Worm (Caenorhabditis elegans) whole organism, late embryonic: ENCODE data around the gene ztf-13.

Experiments used
- C08G9.2 ChIP-seq: sonication (generic microtip); optimal IDR thresholded peaks from 2 replicates; lab custom pipeline; 2016; ENCODE audit warnings: mild to moderate bottlenecking, missing genetic modification characterization, moderate library complexity, missing compliant biosample characterization
- C38D4.7 ChIP-seq: fragments of 200-800 bp; sonication (Bioruptor generic); optimal IDR thresholded peaks from 2 replicates; lab custom pipeline; 2018; ENCODE audit warnings: mild to moderate bottlenecking, missing genetic modification characterization, moderate library complexity, missing compliant biosample characterization
- F13H6.1 ChIP-seq: sonication (generic microtip); optimal IDR thresholded peaks from 2 replicates; lab custom pipeline; 2016; ENCODE audit warnings: missing genetic modification characterization, missing compliant biosample characterization
- K09A11.1 ChIP-seq: sonication (generic microtip); optimal IDR thresholded peaks from 2 replicates; lab custom pipeline; 2017; ENCODE audit warnings: antibody characterized with exemption, mild to moderate bottlenecking, missing genetic modification characterization, missing compliant biosample characterization; ENCODE audit not compliant: insufficient read depth
- T23F11.4 ChIP-seq: fragments of 200-800 bp; sonication (Bioruptor generic); optimal IDR thresholded peaks from 2 replicates; lab custom pipeline; 2018; ENCODE audit warnings: mild to moderate bottlenecking, missing genetic modification characterization, missing compliant biosample characterization
- ahr-1 ChIP-seq: sonication (generic microtip); optimal IDR thresholded peaks from 2 replicates; lab custom pipeline; 2016; ENCODE audit warnings: missing genetic modification characterization, missing compliant biosample characterization
- ama-1 ChIP-seq: fragments of 150-350 bp; optimal IDR thresholded peaks from 2 replicates; lab custom pipeline; 2014
- ceh-14 ChIP-seq: sonication (generic microtip); optimal IDR thresholded peaks from 2 replicates; lab custom pipeline; 2016; ENCODE audit warnings: missing genotype, missing genetic modification characterization, missing compliant biosample characterization
- ceh-2 ChIP-seq: sonication (generic microtip); optimal IDR thresholded peaks from 2 replicates; lab custom pipeline; 2016; ENCODE audit warnings: missing genotype, missing genetic modification characterization, missing compliant biosample characterization
- ceh-22 ChIP-seq: sonication (generic microtip); optimal IDR thresholded peaks from 2 replicates; lab custom pipeline; 2017; ENCODE audit warnings: missing biosample characterization, missing genetic modification characterization
- ceh-24 ChIP-seq: sonication (generic microtip); optimal IDR thresholded peaks from 2 replicates; lab custom pipeline; 2016; ENCODE audit warnings: mild to moderate bottlenecking, missing genetic modification characterization, missing compliant biosample characterization
- ceh-30 ChIP-seq: fragments of 150-350 bp; optimal IDR thresholded peaks from 2 replicates; lab custom pipeline; 2014; ENCODE audit warnings: missing biosample characterization, missing genetic modification characterization
- ceh-34 ChIP-seq: sonication (generic microtip); optimal IDR thresholded peaks from 2 replicates; lab custom pipeline; 2016; ENCODE audit warnings: mild to moderate bottlenecking, missing genetic modification characterization, missing compliant biosample characterization
- ceh-45 ChIP-seq: fragments of 200-800 bp; sonication (Bioruptor generic); IDR thresholded peaks from 2 replicates; pipeline ENCODE4 v1.3.6; 2022; ENCODE audit warnings: missing genetic modification reagents, missing genetic modification characterization, missing compliant biosample characterization
- ceh-48 ChIP-seq: sonication (generic microtip); optimal IDR thresholded peaks from 2 replicates; lab custom pipeline; 2016; ENCODE audit warnings: missing genetic modification characterization, inconsistent platforms, missing compliant biosample characterization
- ceh-6 ChIP-seq: fragments of 200-800 bp; sonication (Bioruptor generic); optimal IDR thresholded peaks from 2 replicates; lab custom pipeline; 2018; ENCODE audit warnings: mild to moderate bottlenecking, missing genetic modification characterization, missing compliant biosample characterization
- ceh-9 ChIP-seq: sonication (generic microtip); optimal IDR thresholded peaks from 2 replicates; lab custom pipeline; 2016; ENCODE audit warnings: mild to moderate bottlenecking, missing genetic modification characterization, inconsistent platforms, missing compliant biosample characterization
- dmd-4 ChIP-seq: sonication (generic microtip); optimal IDR thresholded peaks from 2 replicates; lab custom pipeline; 2016; ENCODE audit warnings: borderline replicate concordance, missing genetic modification characterization, missing compliant biosample characterization
- dve-1 ChIP-seq: sonication (generic microtip); optimal IDR thresholded peaks from 2 replicates; lab custom pipeline; 2017; ENCODE audit warnings: antibody characterized with exemption, mild to moderate bottlenecking, missing genetic modification characterization, missing compliant biosample characterization
- elt-4 ChIP-seq: sonication (generic microtip); optimal IDR thresholded peaks from 2 replicates; lab custom pipeline; 2016; ENCODE audit warnings: missing genetic modification characterization, missing compliant biosample characterization
- eyg-1 ChIP-seq: sonication (generic microtip); optimal IDR thresholded peaks from 2 replicates; lab custom pipeline; 2016; ENCODE audit warnings: missing genotype, missing genetic modification characterization, missing compliant biosample characterization
- fax-1 ChIP-seq: sonication (generic microtip); optimal IDR thresholded peaks from 2 replicates; lab custom pipeline; 2016; ENCODE audit warnings: missing genotype, missing genetic modification characterization, missing compliant biosample characterization
- fkh-10 ChIP-seq: fragments of 150-350 bp; optimal IDR thresholded peaks from 2 replicates; lab custom pipeline; 2014; ENCODE audit warnings: missing biosample characterization, missing genetic modification reagents, missing genetic modification characterization
- fkh-6 ChIP-seq: sonication (generic microtip); optimal IDR thresholded peaks from 2 replicates; lab custom pipeline; 2016; ENCODE audit warnings: missing genetic modification characterization, missing compliant biosample characterization
- hlh-15 ChIP-seq: sonication (generic microtip); optimal IDR thresholded peaks from 2 replicates; lab custom pipeline; 2016; ENCODE audit warnings: missing genetic modification characterization, missing compliant biosample characterization
- hlh-6 ChIP-seq: sonication (generic microtip); optimal IDR thresholded peaks from 2 replicates; lab custom pipeline; 2016; ENCODE audit warnings: missing genotype, missing genetic modification characterization, missing compliant biosample characterization
- hlh-8 ChIP-seq: sonication (generic microtip); optimal IDR thresholded peaks from 2 replicates; lab custom pipeline; 2016; ENCODE audit warnings: missing genotype, missing genetic modification characterization, missing compliant biosample characterization
- lim-6 ChIP-seq: sonication (generic microtip); optimal IDR thresholded peaks from 2 replicates; lab custom pipeline; 2016; ENCODE audit warnings: missing genetic modification characterization, missing compliant biosample characterization
- madf-2 ChIP-seq: sonication (generic microtip); optimal IDR thresholded peaks from 2 replicates; lab custom pipeline; 2017; ENCODE audit warnings: missing genetic modification characterization, missing compliant biosample characterization
- mec-3 ChIP-seq: sonication (generic microtip); optimal IDR thresholded peaks from 2 replicates; lab custom pipeline; 2016; ENCODE audit warnings: borderline replicate concordance, missing genetic modification characterization, missing compliant biosample characterization
- nfya-1 ChIP-seq: sonication (generic microtip); optimal IDR thresholded peaks from 2 replicates; lab custom pipeline; 2017; ENCODE audit warnings: missing genetic modification characterization, mild to moderate bottlenecking, missing compliant biosample characterization, antibody characterized with exemption, moderate library complexity
- nhr-232 ChIP-seq: sonication (generic microtip); optimal IDR thresholded peaks from 2 replicates; lab custom pipeline; 2016; ENCODE audit warnings: missing genetic modification characterization, missing compliant biosample characterization
- npax-4 ChIP-seq: sonication (generic microtip); optimal IDR thresholded peaks from 2 replicates; lab custom pipeline; 2016; ENCODE audit warnings: missing genetic modification characterization, missing compliant biosample characterization
- odd-2 ChIP-seq: sonication (generic microtip); optimal IDR thresholded peaks from 2 replicates; lab custom pipeline; 2017; ENCODE audit warnings: antibody characterized with exemption, mild to moderate bottlenecking, missing genetic modification characterization, missing compliant biosample characterization
- pag-3 ChIP-seq: sonication (generic microtip); optimal IDR thresholded peaks from 2 replicates; lab custom pipeline; 2016; ENCODE audit warnings: missing compliant biosample characterization, missing genetic modification characterization, borderline replicate concordance
- pat-9 ChIP-seq: fragments of 200-800 bp; sonication (Bioruptor generic); optimal IDR thresholded peaks from 2 replicates; lab custom pipeline; 2018; ENCODE audit warnings: mild to moderate bottlenecking, missing genetic modification characterization, moderate library complexity, missing compliant biosample characterization
- pax-1 ChIP-seq: fragments of 150-350 bp; optimal IDR thresholded peaks from 2 replicates; lab custom pipeline; 2014; ENCODE audit warnings: missing biosample characterization, missing genetic modification characterization
- pha-4 ChIP-seq: fragments of 150-350 bp; optimal IDR thresholded peaks from 2 replicates; lab custom pipeline; 2018; ENCODE audit warnings: missing biosample characterization, missing genetic modification reagents, missing genetic modification characterization
- rnt-1 ChIP-seq: sonication (generic microtip); optimal IDR thresholded peaks from 2 replicates; lab custom pipeline; 2016; ENCODE audit warnings: missing genetic modification characterization, missing compliant biosample characterization
- sdc-2 ChIP-seq: sonication (generic microtip); optimal IDR thresholded peaks from 2 replicates; lab custom pipeline; 2016; ENCODE audit warnings: missing genotype, missing genetic modification characterization, missing compliant biosample characterization
- sox-2 ChIP-seq: fragments of 200-800 bp; sonication (Bioruptor generic); IDR thresholded peaks from 2 replicates; pipeline ENCODE4 v1.3.6; 2022; ENCODE audit warnings: missing genetic modification reagents, missing genetic modification characterization, missing compliant biosample characterization
- tbx-2 ChIP-seq: sonication (generic microtip); optimal IDR thresholded peaks from 2 replicates; lab custom pipeline; 2016; ENCODE audit warnings: missing genetic modification characterization, missing compliant biosample characterization
- ttx-3 ChIP-seq: sonication (generic microtip); optimal IDR thresholded peaks from 2 replicates; lab custom pipeline; 2016; ENCODE audit warnings: missing genetic modification reagents, missing genetic modification characterization, missing compliant biosample characterization
- unc-3 ChIP-seq, 2 experiments: fragments of 200-800 bp in 1 of 2; sonication (Bioruptor generic) in 1 of 2; sonication (generic microtip) in 1 of 2; conservative IDR thresholded peaks in 1 of 2; optimal IDR thresholded peaks in 1 of 2; 2 replicates each; pipeline versions ENCODE4 v1.3.6 to Lab custom; 2016 to 2022; ENCODE audit warnings: missing compliant biosample characterization in 2 of 2, missing genetic modification characterization in 2 of 2, missing genetic modification reagents in 1 of 2
- unc-42 ChIP-seq: sonication (generic microtip); optimal IDR thresholded peaks from 2 replicates; lab custom pipeline; 2016; ENCODE audit warnings: missing genotype, missing genetic modification characterization, missing compliant biosample characterization
- unc-55 ChIP-seq: sonication (generic microtip); optimal IDR thresholded peaks from 2 replicates; lab custom pipeline; 2017; ENCODE audit warnings: missing biosample characterization, missing genetic modification reagents, missing genetic modification characterization
- unc-86 ChIP-seq: sonication (generic microtip); optimal IDR thresholded peaks from 2 replicates; lab custom pipeline; 2016; ENCODE audit warnings: missing genetic modification characterization, missing compliant biosample characterization
- zip-5 ChIP-seq: sonication (generic microtip); optimal IDR thresholded peaks from 2 replicates; lab custom pipeline; 2016; ENCODE audit warnings: missing genetic modification characterization, missing compliant biosample characterization
- ztf-16 ChIP-seq: sonication (generic microtip); optimal IDR thresholded peaks from 2 replicates; lab custom pipeline; 2017; ENCODE audit warnings: missing genetic modification characterization, missing compliant biosample characterization

ztf-13 gene

DNA sequence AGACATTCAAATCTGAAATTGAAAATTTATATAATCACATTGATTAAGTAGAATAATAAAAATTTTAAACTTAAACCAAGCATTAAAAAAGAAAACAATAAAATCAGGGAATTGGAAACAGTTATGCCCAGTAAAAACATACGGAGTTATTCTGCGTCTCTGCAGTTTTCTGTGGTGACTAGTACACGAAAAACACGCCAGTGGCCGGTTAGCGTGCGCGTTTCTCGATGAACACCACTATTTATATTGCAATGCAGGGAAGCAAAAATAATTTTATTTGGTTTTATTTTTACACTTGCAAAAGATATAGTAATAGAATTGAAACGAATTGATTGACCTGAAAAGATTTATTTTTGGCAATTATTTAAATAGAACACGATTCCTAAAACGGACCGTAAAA lies 2.1 kb downstream of the ztf-13 start, which contains the start of gene sec-3 (continued):
- TF ChIP-seq pax-1: no peak
- no peak for TF ChIP-seq ceh-24 (tag; lab: Kevin White, UChicago)
- 0 out of 2 replicates have a peak, but pooled peaks have one; percentile 54 for TF ChIP-seq ceh-45
- no peak for TF ChIP-seq zip-5 (tag; lab: Kevin White, UChicago)
- peak; percentile 42; the same call in 1 of the 2 replicates for TF ChIP-seq sox-2 (GFP tag; lab: Robert Waterston, UW)
- TF ChIP-seq dve-1 (tag; lab: Kevin White, UChicago): peak; percentile 29
- no peak for TF ChIP-seq pha-4 (tag; lab: Kevin White, UChicago)
- TF ChIP-seq K09A11.1 (tag; lab: Kevin White, UChicago): no peak
- no peak for TF ChIP-seq unc-3 (GFP tag; conservative IDR thresholded peaks at IDR 0.05; lab: Robert Waterston, UW)
- peak; percentile 38 for TF ChIP-seq unc-3 (tag; optimal IDR thresholded peaks at IDR 0.05; lab: Kevin White, UChicago)
- no peak for TF ChIP-seq ama-1 (lab: Kevin White, UChicago)
- no peak for TF ChIP-seq ceh-9 (tag; lab: Kevin White, UChicago)
- peak; percentile 77 for TF ChIP-seq sdc-2
- no peak for TF ChIP-seq mec-3 (tag; lab: Kevin White, UChicago)
- peak; percentile 78 for TF ChIP-seq nfya-1 (tag; lab: Kevin White, UChicago)
- peak; percentile 3 for TF ChIP-seq pat-9 (tag; lab: Kevin White, UChicago)
- TF ChIP-seq eyg-1: no peak
- TF ChIP-seq unc-86: peak; percentile 47
- TF ChIP-seq ceh-22 (tag; lab: Kevin White, UChicago): no peak
- no peak for TF ChIP-seq pag-3 (tag; lab: Kevin White, UChicago)
- peak; percentile 53 for TF ChIP-seq madf-2 (tag; lab: Kevin White, UChicago)
- no peak for TF ChIP-seq ttx-3 (tag; lab: Kevin White, UChicago)
- TF ChIP-seq ztf-16 (tag; lab: Kevin White, UChicago): peak; percentile 68
- peak; percentile 12 for TF ChIP-seq ceh-48
- no peak for TF ChIP-seq T23F11.4 (GFP tag; lab: Kevin White, UChicago)
- peak; percentile 46 for TF ChIP-seq hlh-8 (tag; lab: Kevin White, UChicago)
- TF ChIP-seq F13H6.1 (tag; lab: Kevin White, UChicago): no peak
- TF ChIP-seq lim-6 (tag; lab: Kevin White, UChicago): no peak
- TF ChIP-seq tbx-2: peak; percentile 77
- no peak for TF ChIP-seq C08G9.2 (tag; lab: Kevin White, UChicago)
- no peak for TF ChIP-seq ceh-6 (GFP tag; lab: Kevin White, UChicago)
- no peak for TF ChIP-seq fkh-10 (GFP tag; lab: Kevin White, UChicago)
- peak; percentile 76 for TF ChIP-seq ceh-34
- peak; percentile 21 for TF ChIP-seq dmd-4 (tag; lab: Kevin White, UChicago)
- TF ChIP-seq nhr-232 (tag; lab: Kevin White, UChicago): no peak
- peak; percentile 48 for TF ChIP-seq C38D4.7 (GFP tag; lab: Kevin White, UChicago)
- TF ChIP-seq fkh-6 (tag; lab: Kevin White, UChicago): peak; percentile 6
- TF ChIP-seq ahr-1 (tag; lab: Kevin White, UChicago): no peak
- peak; percentile 64 for TF ChIP-seq unc-42 (tag; lab: Kevin White, UChicago)
- peak; percentile 18 for TF ChIP-seq fax-1 (tag; lab: Kevin White, UChicago)
- no peak for TF ChIP-seq odd-2 (tag; lab: Kevin White, UChicago)
- peak; percentile 43 for TF ChIP-seq rnt-1
- peak; percentile 53 for TF ChIP-seq ceh-14 (tag; lab: Kevin White, UChicago)
- TF ChIP-seq unc-55 (GFP tag; lab: Kevin White, UChicago): peak; percentile 7
- no peak for TF ChIP-seq npax-4 (tag; lab: Kevin White, UChicago)
- TF ChIP-seq ceh-30 (tag; lab: Kevin White, UChicago): peak; percentile 41
- TF ChIP-seq hlh-6 (tag; lab: Kevin White, UChicago): no peak
- TF ChIP-seq ceh-2 (tag; lab: Kevin White, UChicago): peak; percentile 31
- TF ChIP-seq hlh-15: no peak
- TF ChIP-seq elt-4 (tag; lab: Kevin White, UChicago): no peak
